Worm (Caenorhabditis elegans): Measurements from ENCODE around the gene F46B6.6.

The F46B6.6 gene

ce11 chrV:9768828-9769778 lies 17.6 kb downstream of the F46B6.6 start, which contains the start of gene unc-42:
Gene unc-42 (minus strand): TSS chrV:9769391.
- TF ChIP-seq ceh-44 (GFP tag; IDR thresholded peaks at IDR 0.05) (no peak), tra-1 (GFP tag; IDR thresholded peaks at IDR 0.05) (no peak), lsy-2 (tag; optimal IDR thresholded peaks at IDR 0.05) (peak in 1 of 2 experiments; percentile 40), attf-4 (tag; optimal IDR thresholded peaks at IDR 0.05) (no peak), ces-1 (GFP tag; optimal IDR thresholded peaks at IDR 0.05) (peak; percentile 100), unc-62 (GFP tag; optimal IDR thresholded peaks at IDR 0.05 in 1 of 2) (peak in 1 of 2 experiments; percentile 4), unc-62 (tag; optimal IDR thresholded peaks at IDR 0.05) (no peak), T26A8.4 (GFP tag; IDR thresholded peaks at IDR 0.05) (no peak), aha-1 (tag) (peak; percentile 2), hmg-1.1 (GFP tag; IDR thresholded peaks at IDR 0.05) (no peak), spr-3 (GFP tag; optimal IDR thresholded peaks at IDR 0.05) (no peak), set-16 (GFP tag; IDR thresholded peaks at IDR 0.05) (peak; percentile 93), pha-4 (GFP tag; IDR thresholded peaks at IDR 0.05) (no peak), pha-4 (tag; optimal IDR thresholded peaks at IDR 0.05) (no peak), ctbp-1 (GFP tag; IDR thresholded peaks at IDR 0.05) (peak; percentile 70), fkh-10 (GFP tag; optimal IDR thresholded peaks at IDR 0.05) (peak; percentile 73)

ce11 chrV:9767941-9768340 lies 18.7 kb downstream of the F46B6.6 start:
- no peak for TF ChIP-seq Y48G9A.11 (GFP tag; IDR thresholded peaks at IDR 0.05)
- no peak for TF ChIP-seq spr-1 (tag; optimal IDR thresholded peaks at IDR 0.05)
- TF ChIP-seq dve-1 (tag; optimal IDR thresholded peaks at IDR 0.05; ENCODE audit: insufficient read depth): no peak
- peak; percentile 30 for TF ChIP-seq fkh-10 (GFP tag; optimal IDR thresholded peaks at IDR 0.05)
- TF ChIP-seq ceh-20 (GFP tag; IDR thresholded peaks at IDR 0.05): no peak
- TF ChIP-seq daf-12 (tag; optimal IDR thresholded peaks at IDR 0.05): no peak
- no peak for TF ChIP-seq nhr-77 (tag; optimal IDR thresholded peaks at IDR 0.05)
- TF ChIP-seq lin-39 (tag; optimal IDR thresholded peaks at IDR 0.05): no peak
- TF ChIP-seq tag-97 (GFP tag; IDR thresholded peaks at IDR 0.05): no peak
- peak; percentile 68 for TF ChIP-seq ctbp-1 (GFP tag; IDR thresholded peaks at IDR 0.05)
- no peak for TF ChIP-seq lim-7 (GFP tag; IDR thresholded peaks at IDR 0.05)
- TF ChIP-seq F26F4.8 (GFP tag; conservative IDR thresholded peaks at IDR 0.05): no peak
- TF ChIP-seq T26A8.4 (GFP tag; IDR thresholded peaks at IDR 0.05): no peak
- no peak for TF ChIP-seq lin-1 (GFP tag; IDR thresholded peaks at IDR 0.05)
- TF ChIP-seq hif-1 (tag; optimal IDR thresholded peaks at IDR 0.05): no peak
- TF ChIP-seq ces-1 (GFP tag; optimal IDR thresholded peaks at IDR 0.05): peak; percentile 96

- no peak for TF ChIP-seq ceh-28 (tag; optimal IDR thresholded peaks at IDR 0.05)
- no peak for TF ChIP-seq php-3 (GFP tag; IDR thresholded peaks at IDR 0.05)
- no peak for TF ChIP-seq lim-7 (GFP tag; IDR thresholded peaks at IDR 0.05)
- TF ChIP-seq dpl-1 (GFP tag; optimal IDR thresholded peaks at IDR 0.05): no peak
- TF ChIP-seq dve-1 (tag; optimal IDR thresholded peaks at IDR 0.05; ENCODE audit: insufficient read depth): no peak
- TF ChIP-seq egl-27 (tag; optimal IDR thresholded peaks at IDR 0.05): no peak
- no peak for TF ChIP-seq mes-2 (tag; optimal IDR thresholded peaks at IDR 0.05; ENCODE audit: poor library complexity, severe bottlenecking)
- TF ChIP-seq daf-19 (GFP tag; conservative IDR thresholded peaks at IDR 0.05): no peak
- TF ChIP-seq nhr-76 (tag; optimal IDR thresholded peaks at IDR 0.05): no peak
- TF ChIP-seq ces-1 (GFP tag; optimal IDR thresholded peaks at IDR 0.05): peak; percentile 100
- TF ChIP-seq ztf-11 (tag; optimal IDR thresholded peaks at IDR 0.05): no peak
- no peak for TF ChIP-seq dmd-8 (GFP tag; IDR thresholded peaks at IDR 0.05)
- no peak for TF ChIP-seq mxl-2 (GFP tag; conservative IDR thresholded peaks at IDR 0.05)
- TF ChIP-seq pha-4 (GFP tag; IDR thresholded peaks at IDR 0.05): no peak
- TF ChIP-seq pha-4 (tag; optimal IDR thresholded peaks at IDR 0.05): no peak
- no peak for TF ChIP-seq daf-16 (GFP tag; optimal IDR thresholded peaks at IDR 0.05)
- no peak for TF ChIP-seq daf-16 (tag; optimal IDR thresholded peaks at IDR 0.05)
- TF ChIP-seq ceh-32 (tag; optimal IDR thresholded peaks at IDR 0.05; ENCODE audit: poor library complexity): peak; percentile 14
- TF ChIP-seq hlh-30 (tag; optimal IDR thresholded peaks at IDR 0.05; ENCODE audit: insufficient read depth): no peak
- no peak for TF ChIP-seq ceh-44 (GFP tag; IDR thresholded peaks at IDR 0.05)
- no peak for TF ChIP-seq aly-2 (tag; optimal IDR thresholded peaks at IDR 0.05)
- TF ChIP-seq hif-1 (tag; optimal IDR thresholded peaks at IDR 0.05): no peak
- TF ChIP-seq nhr-11 (tag; optimal IDR thresholded peaks at IDR 0.05): no peak
- TF ChIP-seq nhr-102 (tag; optimal IDR thresholded peaks at IDR 0.05): no peak
- no peak for TF ChIP-seq nhr-25 (tag; optimal IDR thresholded peaks at IDR 0.05; ENCODE audit: borderline replicate concordance, insufficient read depth)
Observed at ce11 chrV:9765622-9766021, 21.0 kb downstream of the F46B6.6 start.
